Worm (Caenorhabditis elegans): Measurements from ENCODE around the gene srbc-7.

- TF ChIP-seq dao-5 (tag; optimal IDR thresholded peaks at IDR 0.05) = no peak
- TF ChIP-seq him-1 (tag; optimal IDR thresholded peaks at IDR 0.05) = no peak
- TF ChIP-seq W03F9.2 (tag; optimal IDR thresholded peaks at IDR 0.05) = no peak
Measured at ce11 chrV:7460898-7461297, 26.5 kb downstream of the srbc-7 start, which contains the start of gene srh-92.
